Worm (Caenorhabditis elegans) whole organism, late embryonic: Measurements from ENCODE around the gene unc-103.

ENCODE experiments used
- ama-1 ChIP-seq: fragments of 150-350 bp; optimal IDR thresholded peaks from 2 replicates; lab custom pipeline; 2014
- ceh-14 ChIP-seq: sonication (generic microtip); optimal IDR thresholded peaks from 2 replicates; lab custom pipeline; 2016; ENCODE audit warnings: missing genotype, missing genetic modification characterization, missing compliant biosample characterization
- ceh-30 ChIP-seq: fragments of 150-350 bp; optimal IDR thresholded peaks from 2 replicates; lab custom pipeline; 2014; ENCODE audit warnings: missing biosample characterization, missing genetic modification characterization
- fax-1 ChIP-seq: sonication (generic microtip); optimal IDR thresholded peaks from 2 replicates; lab custom pipeline; 2016; ENCODE audit warnings: missing genotype, missing genetic modification characterization, missing compliant biosample characterization
- fkh-10 ChIP-seq: fragments of 150-350 bp; optimal IDR thresholded peaks from 2 replicates; lab custom pipeline; 2014; ENCODE audit warnings: missing biosample characterization, missing genetic modification reagents, missing genetic modification characterization
- fkh-6 ChIP-seq: sonication (generic microtip); optimal IDR thresholded peaks from 2 replicates; lab custom pipeline; 2016; ENCODE audit warnings: missing genetic modification characterization, missing compliant biosample characterization
- lin-11 ChIP-seq: fragments of 200-800 bp; sonication (Bioruptor generic); optimal IDR thresholded peaks from 2 replicates; lab custom pipeline; 2018; ENCODE audit warnings: mild to moderate bottlenecking, missing genetic modification characterization, missing compliant biosample characterization
- nhr-11 ChIP-seq: fragments of 150-350 bp; optimal IDR thresholded peaks from 2 replicates; lab custom pipeline; 2014; ENCODE audit warnings: missing biosample characterization, missing genetic modification characterization
- pag-3 ChIP-seq: sonication (generic microtip); optimal IDR thresholded peaks from 2 replicates; lab custom pipeline; 2016; ENCODE audit warnings: missing compliant biosample characterization, missing genetic modification characterization, borderline replicate concordance
- pax-1 ChIP-seq: fragments of 150-350 bp; optimal IDR thresholded peaks from 2 replicates; lab custom pipeline; 2014; ENCODE audit warnings: missing biosample characterization, missing genetic modification characterization
- pha-2 ChIP-seq: sonication (generic microtip); optimal IDR thresholded peaks from 2 replicates; lab custom pipeline; 2017; ENCODE audit warnings: mild to moderate bottlenecking, missing genetic modification characterization, missing compliant biosample characterization
- pha-4 ChIP-seq: fragments of 150-350 bp; optimal IDR thresholded peaks from 2 replicates; lab custom pipeline; 2018; ENCODE audit warnings: missing biosample characterization, missing genetic modification reagents, missing genetic modification characterization
- pqm-1 ChIP-seq: sonication (generic microtip); optimal IDR thresholded peaks from 2 replicates; lab custom pipeline; 2016; ENCODE audit warnings: missing genetic modification characterization, missing compliant biosample characterization
- unc-55 ChIP-seq: sonication (generic microtip); optimal IDR thresholded peaks from 2 replicates; lab custom pipeline; 2017; ENCODE audit warnings: missing biosample characterization, missing genetic modification reagents, missing genetic modification characterization

DNA sequence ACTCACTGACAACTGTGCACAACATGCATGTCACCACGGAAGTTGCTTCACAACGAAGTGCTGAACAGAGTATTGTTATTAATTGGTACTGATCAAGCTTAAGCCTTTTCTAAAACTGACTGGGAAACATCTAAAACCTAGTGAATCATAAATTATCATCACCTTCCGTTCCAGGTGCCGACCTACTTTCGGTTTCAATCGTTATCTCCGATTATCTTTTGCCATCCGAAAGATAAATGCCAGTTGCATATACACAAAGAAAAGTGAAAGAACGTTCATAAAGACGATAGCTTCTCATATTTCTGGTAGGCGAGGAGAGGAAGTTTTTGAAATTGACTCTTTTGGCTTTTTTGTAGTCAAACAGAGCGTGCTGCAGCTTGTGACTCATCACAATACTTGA, 74.4 kb downstream of the unc-103 start:
- TF ChIP-seq unc-55: no peak
- no peak for TF ChIP-seq ama-1 (lab: Kevin White, UChicago)
- no peak for TF ChIP-seq fax-1 (tag; lab: Kevin White, UChicago)
- no peak for TF ChIP-seq pqm-1 (tag; lab: Kevin White, UChicago)
- no peak for TF ChIP-seq fkh-6 (tag; lab: Kevin White, UChicago)
- TF ChIP-seq pax-1 (tag; lab: Kevin White, UChicago): no peak
- no peak for TF ChIP-seq nhr-11 (tag; lab: Kevin White, UChicago)
- no peak for TF ChIP-seq lin-11 (tag; lab: Kevin White, UChicago)
- no peak for TF ChIP-seq pag-3 (tag; lab: Kevin White, UChicago)
- TF ChIP-seq ceh-30 (tag; lab: Kevin White, UChicago): no peak
- TF ChIP-seq ceh-14 (tag; lab: Kevin White, UChicago): no peak
- TF ChIP-seq pha-4 (tag; lab: Kevin White, UChicago): no peak
- TF ChIP-seq fkh-10 (GFP tag; lab: Kevin White, UChicago): no peak
- TF ChIP-seq pha-2: no peak
